Fruit fly (Drosophila melanogaster): ENCODE data around the gene CG4829.

dm6 chrX:16775083-16775482 lies 36.4 kb upstream of the CG4829 start:
- TF ChIP-seq CrebA (GFP tag; optimal IDR thresholded peaks at IDR 0.05; ENCODE audit: borderline replicate concordance) (no peak), psq (GFP tag; optimal IDR thresholded peaks at IDR 0.05) (no peak)
